Fruit fly (Drosophila melanogaster): ENCODE data around the gene sip3.

- no peak for TF ChIP-seq Crg-1 (GFP tag; optimal IDR thresholded peaks at IDR 0.05)
- peak; percentile 32 for TF ChIP-seq bab1 (GFP tag; optimal IDR thresholded peaks at IDR 0.05)
- no peak for TF ChIP-seq CG5204 (GFP tag; optimal IDR thresholded peaks at IDR 0.05)
- TF ChIP-seq CG11617 (GFP tag; optimal IDR thresholded peaks at IDR 0.05) = peak; percentile 31
- TF ChIP-seq Mnt (GFP tag; optimal IDR thresholded peaks at IDR 0.05) = no peak
- no peak for TF ChIP-seq cic (GFP tag; optimal IDR thresholded peaks at IDR 0.05)
- no peak for TF ChIP-seq Clk (GFP tag; optimal IDR thresholded peaks at IDR 0.05)
- TF ChIP-seq tj (GFP tag; optimal IDR thresholded peaks at IDR 0.05) = no peak
- TF ChIP-seq cnc (optimal IDR thresholded peaks at IDR 0.05) = no peak
Observed at dm6 chr3R:31771790-31772576, at the start of gene sip3, which contains the start of gene betaGlu.

Measured in whole organism, adult.